Worm (Caenorhabditis elegans): Measurements from ENCODE around the gene C09B8.3.

C09B8.3 gene

ce11 chrX:6050078-6050477 is 39.6 kb upstream of the C09B8.3 start:
- peak; percentile 76 for TF ChIP-seq elt-2 (tag; optimal IDR thresholded peaks at IDR 0.05)
- peak; percentile 5 for TF ChIP-seq rnt-1 (tag; optimal IDR thresholded peaks at IDR 0.05)
- TF ChIP-seq dve-1 (tag; optimal IDR thresholded peaks at IDR 0.05) = no peak

- TF ChIP-seq syd-9 (tag; optimal IDR thresholded peaks at IDR 0.05) (no peak), ceh-14 (tag; optimal IDR thresholded peaks at IDR 0.05) (no peak), unc-3 (GFP tag; conservative IDR thresholded peaks at IDR 0.05) (no peak), unc-3 (tag; optimal IDR thresholded peaks at IDR 0.05) (no peak), ceh-18 (tag; optimal IDR thresholded peaks at IDR 0.05) (no peak), K02D7.2 (tag; optimal IDR thresholded peaks at IDR 0.05) (no peak), ceh-6 (GFP tag; optimal IDR thresholded peaks at IDR 0.05) (no peak), ceh-2 (tag; optimal IDR thresholded peaks at IDR 0.05) (no peak), F13H6.1 (tag; optimal IDR thresholded peaks at IDR 0.05) (no peak), zip-5 (tag; optimal IDR thresholded peaks at IDR 0.05) (no peak), pag-3 (tag; optimal IDR thresholded peaks at IDR 0.05; ENCODE audit: borderline replicate concordance) (no peak), Y22D7AL.16 (tag; optimal IDR thresholded peaks at IDR 0.05) (no peak), ceh-9 (tag; optimal IDR thresholded peaks at IDR 0.05) (no peak), sdc-2 (tag; optimal IDR thresholded peaks at IDR 0.05) (no peak)
Observed at ce11 chrX:6048508-6048907, 38.0 kb upstream of the C09B8.3 start, which contains the start of gene pak-1. TSS of gene pak-1 (minus strand) at chrX:6048608.

- no peak for TF ChIP-seq ceh-30 (tag; optimal IDR thresholded peaks at IDR 0.05)
- no peak for TF ChIP-seq ref-2 (tag; optimal IDR thresholded peaks at IDR 0.05)
- TF ChIP-seq hlh-15 (tag; optimal IDR thresholded peaks at IDR 0.05) = no peak
- TF ChIP-seq gmeb-2 (tag; optimal IDR thresholded peaks at IDR 0.05) = no peak
- TF ChIP-seq pha-4 (tag; optimal IDR thresholded peaks at IDR 0.05) = no peak
- no peak for TF ChIP-seq syd-9 (tag; optimal IDR thresholded peaks at IDR 0.05)
- TF ChIP-seq dve-1 (tag; optimal IDR thresholded peaks at IDR 0.05) = no peak
- no peak for TF ChIP-seq fkh-10 (GFP tag; optimal IDR thresholded peaks at IDR 0.05)
- no peak for TF ChIP-seq pat-9 (tag; optimal IDR thresholded peaks at IDR 0.05)
- TF ChIP-seq ceh-9 (tag; optimal IDR thresholded peaks at IDR 0.05) = no peak
- no peak for TF ChIP-seq ceh-14 (tag; optimal IDR thresholded peaks at IDR 0.05)
- no peak for TF ChIP-seq pax-1 (tag; optimal IDR thresholded peaks at IDR 0.05)
- no peak for TF ChIP-seq Y22D7AL.16 (tag; optimal IDR thresholded peaks at IDR 0.05)
- no peak for TF ChIP-seq ztf-16 (tag; optimal IDR thresholded peaks at IDR 0.05)
- TF ChIP-seq sox-2 (GFP tag; IDR thresholded peaks at IDR 0.05) = no peak
- no peak for TF ChIP-seq ceh-24 (tag; optimal IDR thresholded peaks at IDR 0.05)
- TF ChIP-seq hlh-13 (GFP tag; optimal IDR thresholded peaks at IDR 0.05) = no peak
- no peak for TF ChIP-seq nhr-232 (tag; optimal IDR thresholded peaks at IDR 0.05)
- TF ChIP-seq lin-11 (tag; optimal IDR thresholded peaks at IDR 0.05) = no peak
Observed at ce11 chrX:6043283-6043682, 32.8 kb upstream of the C09B8.3 start.

ce11 chrX:6041995-6042481 is 31.6 kb upstream of the C09B8.3 start:
- TF ChIP-seq elt-2 (tag; optimal IDR thresholded peaks at IDR 0.05) (peak; percentile 31), nfya-1 (tag; optimal IDR thresholded peaks at IDR 0.05) (peak; percentile 76), ref-2 (tag; optimal IDR thresholded peaks at IDR 0.05) (peak; percentile 42), ceh-18 (tag; optimal IDR thresholded peaks at IDR 0.05) (peak; percentile 80), ahr-1 (tag; optimal IDR thresholded peaks at IDR 0.05) (no peak), tbx-2 (tag; optimal IDR thresholded peaks at IDR 0.05) (peak; percentile 3)

ce11 chrX:6041094-6041441 is 30.6 kb upstream of the C09B8.3 start:
- TF ChIP-seq ceh-6 (GFP tag; optimal IDR thresholded peaks at IDR 0.05) = no peak
- no peak for TF ChIP-seq eyg-1 (tag; optimal IDR thresholded peaks at IDR 0.05)
- no peak for TF ChIP-seq nhr-11 (tag; optimal IDR thresholded peaks at IDR 0.05)
- TF ChIP-seq lim-6 (tag; optimal IDR thresholded peaks at IDR 0.05) = no peak
- no peak for TF ChIP-seq hlh-30 (tag; optimal IDR thresholded peaks at IDR 0.05; ENCODE audit: insufficient read depth)
- TF ChIP-seq ceh-34 (tag; optimal IDR thresholded peaks at IDR 0.05) = no peak
- no peak for TF ChIP-seq lin-11 (tag; optimal IDR thresholded peaks at IDR 0.05)
- no peak for TF ChIP-seq che-1 (tag; optimal IDR thresholded peaks at IDR 0.05)
- no peak for TF ChIP-seq madf-2 (tag; optimal IDR thresholded peaks at IDR 0.05)
- TF ChIP-seq unc-55 (GFP tag; optimal IDR thresholded peaks at IDR 0.05) = no peak
- no peak for TF ChIP-seq elt-2 (tag; optimal IDR thresholded peaks at IDR 0.05)
- TF ChIP-seq zip-5 (tag; optimal IDR thresholded peaks at IDR 0.05) = no peak
- TF ChIP-seq pha-2 (tag; optimal IDR thresholded peaks at IDR 0.05) = no peak
- no peak for TF ChIP-seq ref-2 (tag; optimal IDR thresholded peaks at IDR 0.05)
- TF ChIP-seq ceh-18 (tag; optimal IDR thresholded peaks at IDR 0.05) = no peak
- no peak for TF ChIP-seq T23F11.4 (GFP tag; optimal IDR thresholded peaks at IDR 0.05)

Data from whole organism, late embryonic.